Fruit fly (Drosophila melanogaster) whole organism, wandering third instar larva: ENCODE results near the gene Drp1.

Experiments used
- Dif ChIP-seq: fragments of 200-275, 200-300 bp; sonication (Bioruptor generic); optimal IDR thresholded peaks from 2 replicates; lab custom pipeline; 2018; ENCODE audit warnings: missing biosample characterization, missing genetic modification characterization; ENCODE audit not compliant: partially characterized antibody
- HLH106 ChIP-seq: fragments of 200-800 bp; optimal IDR thresholded peaks from 3 replicates; lab custom pipeline; 2019; ENCODE audit warnings: missing biosample characterization, mild to moderate bottlenecking, missing genetic modification characterization, moderate library complexity
- Hnf4 ChIP-seq: fragments of 200-800 bp; sonication (Bioruptor generic); optimal IDR thresholded peaks from 2 replicates; lab custom pipeline; 2016; ENCODE audit warnings: missing biosample characterization, mild to moderate bottlenecking, missing genetic modification characterization
- Jra ChIP-seq: sonication (Bioruptor generic); optimal IDR thresholded peaks from 2 replicates; lab custom pipeline; 2016; ENCODE audit warnings: missing biosample characterization, missing genetic modification characterization
- Rel ChIP-seq, 2 experiments: fragments of 200-800 bp; sonication (Bioruptor generic) in 1 of 2; optimal IDR thresholded peaks; 2 replicates in 1 of 2; 3 replicates in 1 of 2; lab custom pipeline; 2016 to 2019; ENCODE audit warnings: mild to moderate bottlenecking in 2 of 2, missing biosample characterization in 2 of 2, missing genetic modification characterization in 2 of 2, moderate library complexity in 1 of 2
- Vsx2 ChIP-seq: fragments of 200-300, 225-300 bp; sonication (Bioruptor generic); optimal IDR thresholded peaks from 2 replicates; lab custom pipeline; 2018; ENCODE audit warnings: missing biosample characterization, missing genetic modification characterization; ENCODE audit not compliant: partially characterized antibody
- dmrt93B ChIP-seq: fragments of 200-800 bp; sonication (Bioruptor generic); optimal IDR thresholded peaks from 2 replicates; lab custom pipeline; 2018; ENCODE audit warnings: missing biosample characterization, mild to moderate bottlenecking, missing genetic modification characterization
- fru ChIP-seq: fragments of 200-800 bp; sonication (Bioruptor generic); optimal IDR thresholded peaks from 3 replicates; lab custom pipeline; 2016; ENCODE audit warnings: missing biosample characterization, mild to moderate bottlenecking, missing genetic modification characterization
- h ChIP-seq: fragments of 200-800 bp; sonication (Bioruptor generic); optimal IDR thresholded peaks from 3 replicates; lab custom pipeline; 2016; ENCODE audit warnings: missing biosample characterization, mild to moderate bottlenecking, missing genetic modification characterization
- pan ChIP-seq: fragments of >200 bp; optimal IDR thresholded peaks from 2 replicates; lab custom pipeline; 2017
- usp ChIP-seq: fragments of >200 bp; optimal IDR thresholded peaks from 2 replicates; lab custom pipeline; 2017; ENCODE audit warnings: missing biosample characterization, missing genetic modification characterization

DNA sequence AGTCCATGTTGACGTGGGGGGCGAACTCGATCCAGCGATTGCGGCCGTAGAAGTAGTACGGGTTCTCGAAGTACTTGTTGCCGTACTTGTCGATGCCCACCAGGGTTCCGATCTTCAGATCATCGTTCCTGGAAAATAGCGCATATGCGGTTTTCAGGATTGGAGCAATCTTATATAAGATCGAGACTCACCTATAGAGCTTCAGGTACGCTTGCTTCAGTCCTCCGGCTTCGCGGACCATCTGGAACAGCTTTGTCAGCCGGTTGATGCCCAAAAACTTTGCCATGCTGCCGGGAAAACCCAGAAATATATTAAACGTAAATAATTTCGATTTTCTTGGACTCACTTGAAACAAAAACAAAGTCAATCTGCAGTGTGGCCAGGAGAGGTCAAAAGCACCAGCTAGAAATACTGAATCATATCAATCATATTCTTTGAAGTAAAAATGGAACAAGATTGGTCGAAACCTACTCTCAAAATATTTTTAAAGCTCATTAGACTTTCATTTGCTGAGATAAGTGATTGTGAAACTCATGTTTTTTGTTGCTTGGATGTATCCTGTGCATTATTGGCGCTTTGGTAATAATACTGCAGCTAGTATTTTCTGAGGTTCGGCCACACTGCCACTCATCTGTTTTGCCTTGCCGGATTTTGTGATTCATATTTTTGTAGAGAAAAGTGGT, 5.4 kb downstream of the Drp1 start, which contains the start of the genes ND-B17.2 and Arpc5:
- TF ChIP-seq h (GFP tag; lab: Kevin White, UChicago) (no peak), Jra (GFP tag; lab: Kevin White, UChicago) (no peak), Dif (GFP tag; lab: Kevin White, UChicago) (no peak), pan (lab: Kevin White, UChicago) (no peak), fru (GFP tag; lab: Kevin White, UChicago) (no peak), Vsx2 (GFP tag; lab: Kevin White, UChicago) (no peak), dmrt93B (GFP tag; lab: Kevin White, UChicago) (no peak), Rel (GFP tag; optimal IDR thresholded peaks at IDR 0.05; lab: Kevin White, UChicago) (no peak), Rel (tag; optimal IDR thresholded peaks at IDR 0.05; lab: Kevin White, UChicago) (peak; percentile 50), HLH106 (peak; percentile 25), usp (GFP tag; lab: Kevin White, UChicago) (no peak), Hnf4 (GFP tag; lab: Kevin White, UChicago) (no peak)
